Worm (Caenorhabditis elegans): ENCODE data around the gene nhr-66.

DNA sequence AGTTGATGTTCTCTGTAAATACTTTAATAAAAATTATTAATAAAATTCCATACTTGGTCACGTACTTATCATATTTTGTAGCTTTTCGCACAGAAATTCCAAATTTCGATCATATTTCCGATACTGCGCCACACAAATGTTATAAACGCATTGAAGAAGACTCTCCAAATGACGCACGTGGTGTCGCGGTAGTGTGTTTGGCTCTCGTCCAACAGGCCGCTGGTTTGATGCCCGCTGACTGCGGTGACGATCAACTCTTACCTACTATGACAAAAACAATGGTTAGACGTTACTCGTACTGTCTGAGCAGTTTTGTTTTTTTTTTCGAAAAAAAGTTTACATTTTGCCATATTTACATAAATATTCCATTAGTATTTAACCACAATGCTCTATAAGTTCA lies 16.5 kb upstream of the nhr-66 start:
- TF ChIP-seq fkh-10 (GFP tag; optimal IDR thresholded peaks at IDR 0.05) (peak; percentile 38), swsn-7 (tag; optimal IDR thresholded peaks at IDR 0.05) (peak; percentile 74), lsy-2 (tag; optimal IDR thresholded peaks at IDR 0.05) (peak; percentile 48 to 72), nhr-19 (GFP tag; conservative IDR thresholded peaks at IDR 0.05) (peak; percentile 38; the same call in 1 of the 2 replicates), nhr-20 (tag; optimal IDR thresholded peaks at IDR 0.05) (peak; percentile 68), zag-1 (tag; optimal IDR thresholded peaks at IDR 0.05) (no peak), egl-27 (tag; optimal IDR thresholded peaks at IDR 0.05) (no peak)

Measured in whole organism, L1 larva.